Fruit fly (Drosophila melanogaster) whole organism, pupa: ENCODE measurements around the gene Dpm2.

Source experiments
- CG10348 ChIP-seq: fragments of 200-800 bp; sonication (Bioruptor generic); IDR thresholded peaks from 2 replicates; pipeline ENCODE4 v1.3.6; 2022; ENCODE audit warnings: missing biosample characterization, missing genetic modification characterization
- CG13204 ChIP-seq: fragments of 200-800 bp; sonication (Bioruptor generic); optimal IDR thresholded peaks from 2 replicates; lab custom pipeline; 2018; ENCODE audit warnings: missing biosample characterization, mild to moderate bottlenecking, missing genetic modification characterization, moderate library complexity

DNA sequence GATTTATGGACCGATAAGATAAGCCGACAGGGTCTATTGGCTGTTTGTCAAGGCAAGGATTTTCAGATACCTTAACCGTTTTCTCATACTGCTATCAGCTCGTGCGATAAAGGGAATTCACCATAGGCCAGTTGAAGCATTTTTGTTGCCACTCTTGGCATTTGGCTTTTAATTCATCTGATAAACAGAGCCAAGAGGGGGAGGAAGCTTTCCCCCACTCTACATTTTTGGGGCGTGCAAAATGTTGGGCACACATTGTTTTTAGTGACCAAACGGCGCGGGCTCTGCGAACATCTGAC is 30.4 kb downstream of the Dpm2 start:
- TF ChIP-seq CG13204: no peak
- no peak for TF ChIP-seq CG10348
